Worm (Caenorhabditis elegans) whole organism, young adult: Measurements from ENCODE around the gene comt-5.

Experiments used
- F22D6.2 ChIP-seq: sonication (generic microtip); optimal IDR thresholded peaks from 2 replicates; lab custom pipeline; 2016; ENCODE audit warnings: mild to moderate bottlenecking, missing genetic modification characterization, missing compliant biosample characterization
- F23B12.7 ChIP-seq: sonication (generic microtip); optimal IDR thresholded peaks from 2 replicates; lab custom pipeline; 2017; ENCODE audit warnings: missing genetic modification characterization, mild to moderate bottlenecking, missing compliant biosample characterization, antibody characterized with exemption, moderate library complexity; ENCODE audit not compliant: insufficient read depth
- Y56A3A.18 ChIP-seq: fragments of 200-800 bp; sonication (Bioruptor generic); IDR thresholded peaks from 2 replicates; pipeline ENCODE4 v1.3.6; 2022; ENCODE audit warnings: missing genetic modification reagents, missing genetic modification characterization, missing compliant biosample characterization
- ama-1 ChIP-seq, 3 experiments: fragments of 150-350 bp in 1 of 3; sonication (generic microtip) in 2 of 3; optimal IDR thresholded peaks; 2 replicates each; lab custom pipeline; 2014 to 2018; ENCODE audit warnings: missing biosample characterization in 2 of 3, missing genetic modification characterization in 2 of 3, missing genetic modification reagents in 2 of 3
- hlh-12 ChIP-seq: sonication (generic microtip); optimal IDR thresholded peaks from 2 replicates; lab custom pipeline; 2016; ENCODE audit warnings: missing genetic modification characterization, missing compliant biosample characterization
- madf-6 ChIP-seq: fragments of 200-800 bp; sonication (Bioruptor generic); IDR thresholded peaks from 2 replicates; pipeline ENCODE4 v1.3.6; 2022; ENCODE audit warnings: missing genetic modification reagents, missing genetic modification characterization, missing compliant biosample characterization
- nfya-1 ChIP-seq: sonication (generic microtip); optimal IDR thresholded peaks from 2 replicates; lab custom pipeline; 2017; ENCODE audit warnings: antibody characterized with exemption, missing compliant biosample characterization, missing genetic modification characterization, borderline replicate concordance; ENCODE audit not compliant: insufficient read depth
- snpc-4 ChIP-seq, 5 experiments: fragments of 150-350 bp in 1 of 5; sonication (generic microtip) in 4 of 5; optimal IDR thresholded peaks; 2 replicates each; lab custom pipeline; 2014 to 2018; ENCODE audit warnings: missing genetic modification characterization in 5 of 5, missing biosample characterization in 3 of 5, antibody characterized with exemption in 2 of 5, mild to moderate bottlenecking in 2 of 5, missing compliant biosample characterization in 2 of 5, missing genotype in 2 of 5, moderate library complexity in 2 of 5, missing genetic modification reagents in 1 of 5
- ztf-26 ChIP-seq: sonication (generic microtip); optimal IDR thresholded peaks from 2 replicates; lab custom pipeline; 2017; ENCODE audit warnings: missing genetic modification characterization, missing compliant biosample characterization

ce11 chrV:2057324-2057723, 3.9 kb upstream of the comt-5 start, which contains the start of gene comt-3:
- TF ChIP-seq hlh-12 (tag; lab: Kevin White, UChicago) (no peak), ztf-26 (tag; lab: Kevin White, UChicago) (no peak), madf-6 (GFP tag; lab: Robert Waterston, UW) (no peak), nfya-1 (no peak), Y56A3A.18 (GFP tag; lab: Robert Waterston, UW) (no peak), F23B12.7 (tag; lab: Kevin White, UChicago) (no peak), F22D6.2 (tag; lab: Kevin White, UChicago) (no peak), snpc-4 (GFP tag; optimal IDR thresholded peaks at IDR 0.05; lab: Kevin White, UChicago) (no peak), snpc-4 (tag; optimal IDR thresholded peaks at IDR 0.05; lab: Kevin White, UChicago) (no peak), ama-1 (optimal IDR thresholded peaks at IDR 0.05; lab: Kevin White, UChicago) (no peak), ama-1 (GFP tag; optimal IDR thresholded peaks at IDR 0.05; lab: Kevin White, UChicago) (no peak)
